Fruit fly (Drosophila melanogaster) whole organism: Measurements from ENCODE around the gene Teh1.

Experiments used
- CG8478 ChIP-seq: fragments of >200 bp; optimal IDR thresholded peaks from 2 replicates; lab custom pipeline; 2018; ENCODE audit warnings: inconsistent platforms
- EcR ChIP-seq, 2 experiments: fragments of >200 bp; optimal IDR thresholded peaks; 2 replicates each; lab custom pipeline; 2017; ENCODE audit warnings: missing biosample characterization in 2 of 2, missing genetic modification characterization in 2 of 2, missing genetic modification reagents in 2 of 2
- pan ChIP-seq: fragments of >200 bp; optimal IDR thresholded peaks from 2 replicates; lab custom pipeline; 2017
- psq ChIP-seq: fragments of >200 bp; optimal IDR thresholded peaks from 2 replicates; lab custom pipeline; 2017
- usp ChIP-seq: fragments of >200 bp; optimal IDR thresholded peaks from 2 replicates; lab custom pipeline; 2017; ENCODE audit warnings: missing biosample characterization, missing genetic modification characterization, mixed read lengths

DNA sequence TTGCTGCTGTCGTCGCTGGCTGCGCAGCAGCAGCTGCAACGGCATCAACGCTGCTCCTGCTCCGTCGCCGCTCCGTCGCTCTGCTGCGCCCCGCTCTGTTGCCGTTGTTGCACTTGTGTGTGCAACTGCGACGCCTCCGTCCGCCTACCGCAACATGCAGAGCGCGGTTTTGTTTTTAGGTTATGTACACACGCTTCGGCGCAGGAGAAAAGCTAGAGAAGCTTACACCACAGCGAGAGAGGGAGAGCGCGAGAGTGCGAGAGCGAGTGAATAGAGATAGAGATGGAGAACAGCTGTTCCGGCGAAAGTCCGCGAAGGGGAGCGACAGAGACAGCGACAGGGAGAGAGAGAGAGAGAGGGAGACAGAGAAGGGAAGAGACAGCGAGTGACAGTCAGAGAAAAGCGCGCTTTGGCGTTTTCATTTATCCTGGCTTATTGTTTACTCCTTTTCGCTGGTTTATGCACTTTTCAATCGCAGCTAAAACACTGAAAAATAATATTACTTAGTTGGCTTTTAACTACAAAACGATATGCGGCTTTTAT is 2.0 kb downstream of the Teh1 start:
- TF ChIP-seq CG8478 (lab: Kevin White, UChicago): no peak
- TF ChIP-seq usp (GFP tag; lab: Kevin White, UChicago): no peak
- no peak for TF ChIP-seq psq (lab: Kevin White, UChicago)
- no peak for TF ChIP-seq EcR (GFP tag; optimal IDR thresholded peaks at IDR 0.05; lab: Kevin White, UChicago)
- TF ChIP-seq pan: no peak
